Fruit fly (Drosophila melanogaster) Kc167 (cell line): Measurements from ENCODE around the gene Vps45.

Experiments
- h ChIP-seq: fragments of >200 bp; optimal IDR thresholded peaks from 3 replicates; lab custom pipeline; 2018; ENCODE audit warnings: missing external identifiers
- insv ChIP-seq: fragments of >200 bp; optimal IDR thresholded peaks from 3 replicates; lab custom pipeline; 2018; ENCODE audit warnings: missing external identifiers
- psq ChIP-seq: fragments of >200 bp; optimal IDR thresholded peaks from 2 replicates; lab custom pipeline; 2017; ENCODE audit warnings: missing external identifiers
- ttk ChIP-seq: sonication (Bioruptor generic); optimal IDR thresholded peaks from 2 replicates; lab custom pipeline; 2017; ENCODE audit warnings: missing external identifiers

- no peak for TF ChIP-seq insv (lab: Kevin White, UChicago)
- no peak for TF ChIP-seq psq (lab: Kevin White, UChicago)
- TF ChIP-seq ttk (lab: Kevin White, UChicago): no peak
- no peak for TF ChIP-seq h (lab: Kevin White, UChicago)
These were observed 30.3 kb upstream of the Vps45 start for dm6 chr3R:9533181-9534124.
